Worm (Caenorhabditis elegans) whole organism, L3 larva: Measurements from ENCODE around the gene luc-7L3.

Experiments used
- R02D3.7 ChIP-seq: fragments of 150-350 bp; optimal IDR thresholded peaks from 2 replicates; lab custom pipeline; 2014; ENCODE audit warnings: missing biosample characterization, missing genetic modification characterization
- ama-1 ChIP-seq: fragments of 150-350 bp; optimal IDR thresholded peaks from 2 replicates; lab custom pipeline; 2018
- ceh-82 ChIP-seq: fragments of 150-350 bp; optimal IDR thresholded peaks from 2 replicates; lab custom pipeline; 2014; ENCODE audit warnings: missing biosample characterization, missing genetic modification characterization
- elt-2 ChIP-seq: sonication (generic microtip); optimal IDR thresholded peaks from 2 replicates; lab custom pipeline; 2016; ENCODE audit warnings: missing genetic modification reagents, mild to moderate bottlenecking, missing genetic modification characterization, missing compliant biosample characterization
- fkh-10 ChIP-seq: sonication (generic microtip); optimal IDR thresholded peaks from 2 replicates; lab custom pipeline; 2017; ENCODE audit warnings: missing biosample characterization, missing genetic modification reagents, missing genetic modification characterization
- mml-1 ChIP-seq: fragments of 150-350 bp; sonication (generic microtip); optimal IDR thresholded peaks from 3 replicates; lab custom pipeline; 2014; ENCODE audit warnings: missing biosample characterization, missing genetic modification characterization
- nhr-237 ChIP-seq: fragments of 150-350 bp; optimal IDR thresholded peaks from 2 replicates; lab custom pipeline; 2014; ENCODE audit warnings: missing biosample characterization, missing genetic modification characterization
- nhr-25 ChIP-seq: sonication (generic microtip); optimal IDR thresholded peaks from 2 replicates; lab custom pipeline; 2017; ENCODE audit warnings: missing biosample characterization, missing genetic modification characterization
- nhr-76 ChIP-seq: fragments of 150-350 bp; sonication (generic microtip); optimal IDR thresholded peaks from 5 replicates; lab custom pipeline; 2014; ENCODE audit warnings: missing biosample characterization, missing genetic modification characterization
- nhr-77 ChIP-seq: fragments of 150-350 bp; optimal IDR thresholded peaks from 2 replicates; lab custom pipeline; 2014; ENCODE audit warnings: missing biosample characterization, missing genetic modification characterization
- pha-4 ChIP-seq: fragments of 150-350 bp; optimal IDR thresholded peaks from 2 replicates; lab custom pipeline; 2014; ENCODE audit warnings: missing biosample characterization, missing genetic modification reagents, missing genetic modification characterization
- skn-1 ChIP-seq: fragments of 150-350 bp; optimal IDR thresholded peaks from 2 replicates; lab custom pipeline; 2014; ENCODE audit warnings: missing biosample characterization, missing genetic modification characterization

DNA sequence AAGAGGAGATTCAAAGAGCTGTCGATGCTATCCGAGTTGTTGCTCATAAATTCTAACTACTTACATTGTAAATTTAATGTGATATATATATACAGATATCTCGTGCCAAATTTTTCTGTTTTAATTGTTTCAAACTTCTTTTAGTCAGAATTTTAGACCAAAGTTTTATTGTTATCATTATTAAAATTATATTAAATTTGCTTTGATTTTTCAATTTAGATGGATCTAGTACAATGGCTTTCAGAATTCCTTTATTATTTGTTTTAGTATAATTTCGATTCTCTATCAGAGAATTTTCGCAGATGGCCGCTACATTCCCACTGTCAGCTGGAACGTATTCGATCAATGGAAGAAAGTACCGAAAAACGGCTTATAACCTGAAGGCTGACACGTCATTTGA is 40.5 kb downstream of the luc-7L3 start, which contains the start of gene ascc-1:
- TF ChIP-seq mml-1 (no peak), elt-2 (no peak), pha-4 (tag; lab: Kevin White, UChicago) (no peak), ceh-82 (tag; lab: Kevin White, UChicago) (no peak), R02D3.7 (tag; lab: Kevin White, UChicago) (no peak), ama-1 (lab: Kevin White, UChicago) (no peak), skn-1 (no peak), nhr-25 (no peak), fkh-10 (no peak), nhr-237 (tag; lab: Kevin White, UChicago) (no peak), nhr-77 (tag; lab: Kevin White, UChicago) (no peak), nhr-76 (no peak)
